Fruit fly (Drosophila melanogaster): ENCODE data around the gene CG5114.

dm6 chr3L:14972625-14973250, 9.9 kb upstream of the CG5114 start, which contains the start of gene Brd:
- TF ChIP-seq gl (tag; optimal IDR thresholded peaks at IDR 0.05) (no peak), Pif1B (GFP tag; optimal IDR thresholded peaks at IDR 0.05) (no peak), Ets98B (GFP tag; IDR thresholded peaks at IDR 0.05) (no peak), CG34367 (tag; optimal IDR thresholded peaks at IDR 0.05) (no peak), fd96Ca (GFP tag; IDR thresholded peaks at IDR 0.05) (no peak), CG4496 (GFP tag; IDR thresholded peaks at IDR 0.05) (no peak)
